Fruit fly (Drosophila melanogaster) whole organism, embryonic: ENCODE data around the gene Mer.
A peak's percentile ranks its signal among the peaks of the same experiment; 100 is the strongest.

Source experiments
- B-H1 ChIP-seq: fragments of 200-800 bp; sonication (Bioruptor generic); IDR thresholded peaks from 3 replicates; pipeline ENCODE4 v1.3.6; 2022; ENCODE audit warnings: missing biosample characterization, missing genetic modification characterization
- Bgb ChIP-seq: fragments of 200-800 bp; sonication (Bioruptor generic); IDR thresholded peaks from 2 replicates; pipeline ENCODE4 v1.3.6; 2022; ENCODE audit warnings: missing biosample characterization, missing genetic modification characterization; ENCODE audit not compliant: partially characterized antibody
- CG11085 ChIP-seq: fragments of 200-800 bp; sonication (Bioruptor generic); IDR thresholded peaks from 2 replicates; pipeline ENCODE4 v1.3.6; 2022; ENCODE audit warnings: missing biosample characterization, missing genetic modification characterization
- CG12659 ChIP-seq: fragments of 200-800 bp; sonication (Bioruptor generic); optimal IDR thresholded peaks from 3 replicates; lab custom pipeline; 2017; ENCODE audit warnings: mild to moderate bottlenecking, missing biosample characterization, missing genetic modification reagents, missing genetic modification characterization
- CG14710 ChIP-seq: fragments of 200-800 bp; sonication (Bioruptor generic); optimal IDR thresholded peaks from 3 replicates; lab custom pipeline; 2019; ENCODE audit warnings: missing biosample characterization, mild to moderate bottlenecking, missing genetic modification characterization, moderate library complexity
- CG16813 ChIP-seq: fragments of 200-800 bp; sonication (Bioruptor generic); IDR thresholded peaks from 3 replicates; pipeline ENCODE4 v1.3.6; 2022; ENCODE audit warnings: missing biosample characterization, missing genetic modification characterization; ENCODE audit not compliant: partially characterized antibody
- CG16815 ChIP-seq: fragments of 200-800 bp; sonication (Bioruptor generic); optimal IDR thresholded peaks from 3 replicates; lab custom pipeline; 2017; ENCODE audit warnings: missing biosample characterization, mild to moderate bottlenecking, missing genetic modification characterization
- CG18476 ChIP-seq: fragments of 200-800 bp; sonication (Bioruptor generic); optimal IDR thresholded peaks from 2 replicates; lab custom pipeline; 2016; ENCODE audit warnings: missing biosample characterization, mild to moderate bottlenecking, missing genetic modification characterization
- CG18619 ChIP-seq: fragments of 200-800 bp; sonication (Bioruptor generic); optimal IDR thresholded peaks from 3 replicates; lab custom pipeline; 2017; ENCODE audit warnings: missing biosample characterization, mild to moderate bottlenecking, missing genetic modification characterization
- CG34376 ChIP-seq: fragments of 200-800 bp; sonication (Bioruptor generic); optimal IDR thresholded peaks from 2 replicates; lab custom pipeline; 2018; ENCODE audit warnings: missing biosample characterization, mild to moderate bottlenecking, missing genetic modification characterization
- CG5245 ChIP-seq: fragments of 200-800 bp; sonication (Bioruptor generic); optimal IDR thresholded peaks from 3 replicates; lab custom pipeline; 2016; ENCODE audit warnings: missing biosample characterization, missing genetic modification characterization
- CG7372 ChIP-seq: fragments of 200-800 bp; sonication (Bioruptor generic); IDR thresholded peaks from 2 replicates; pipeline ENCODE4 v1.3.6; 2022; ENCODE audit warnings: missing biosample characterization, missing genetic modification characterization
- CG9609 ChIP-seq: fragments of 200-800 bp; sonication (Bioruptor generic); optimal IDR thresholded peaks from 3 replicates; lab custom pipeline; 2016; ENCODE audit warnings: missing biosample characterization, missing genetic modification characterization
- CTCF ChIP-seq: fragments of 200-800 bp; sonication (Bioruptor generic); optimal IDR thresholded peaks from 2 replicates; lab custom pipeline; 2017; ENCODE audit warnings: missing biosample characterization, mild to moderate bottlenecking, missing genetic modification characterization, moderate library complexity
- CrebB ChIP-seq: fragments of 200-800 bp; sonication (Bioruptor generic); optimal IDR thresholded peaks from 3 replicates; lab custom pipeline; 2018; ENCODE audit warnings: missing biosample characterization, mild to moderate bottlenecking, missing genetic modification characterization
- D19B ChIP-seq: fragments of 200-800 bp; sonication (Bioruptor generic); optimal IDR thresholded peaks from 2 replicates; lab custom pipeline; 2017; ENCODE audit warnings: missing biosample characterization, mild to moderate bottlenecking, missing genetic modification characterization
- Dek ChIP-seq: fragments of 200-800 bp; sonication (Bioruptor generic); optimal IDR thresholded peaks from 3 replicates; lab custom pipeline; 2019; ENCODE audit warnings: missing biosample characterization, mild to moderate bottlenecking, missing genetic modification characterization, moderate library complexity
- E2f1 ChIP-seq: fragments of 200-800 bp; sonication (Bioruptor generic); IDR thresholded peaks from 2 replicates; pipeline ENCODE4 v1.3.6; 2022; ENCODE audit warnings: missing biosample characterization, missing genetic modification characterization
- ERR ChIP-seq: fragments of 200-800 bp; sonication (Bioruptor generic); optimal IDR thresholded peaks from 2 replicates; lab custom pipeline; 2016; ENCODE audit warnings: missing biosample characterization, missing genetic modification characterization
- GATAe ChIP-seq: fragments of 200-800 bp; sonication (Bioruptor generic); conservative IDR thresholded peaks from 2 replicates; pipeline ENCODE4 v1.3.6; 2022; ENCODE audit warnings: missing biosample characterization, missing genetic modification characterization
- HLH4C ChIP-seq: fragments of 200-800 bp; sonication (Bioruptor generic); IDR thresholded peaks from 3 replicates; pipeline ENCODE4 v1.3.6; 2022; ENCODE audit warnings: missing biosample characterization, missing genetic modification characterization; ENCODE audit not compliant: partially characterized antibody
- HLHmδ ChIP-seq: fragments of 200-800 bp; sonication (Bioruptor generic); optimal IDR thresholded peaks from 2 replicates; lab custom pipeline; 2018; ENCODE audit warnings: missing biosample characterization, mild to moderate bottlenecking, missing genetic modification characterization, moderate library complexity
- Hr39 ChIP-seq: fragments of >200 bp; optimal IDR thresholded peaks from 2 replicates; lab custom pipeline; 2017
- MESR4 ChIP-seq: fragments of 200-800 bp; sonication (Bioruptor generic); optimal IDR thresholded peaks from 2 replicates; lab custom pipeline; 2018; ENCODE audit warnings: missing biosample characterization, mild to moderate bottlenecking, missing genetic modification characterization, moderate library complexity
- Med ChIP-seq: fragments of 200-800 bp; sonication (Bioruptor generic); peaks from one replicate; lab custom pipeline; 2016; ENCODE audit warnings: missing biosample characterization, missing genetic modification characterization, mild to moderate bottlenecking, inconsistent platforms, moderate library complexity
- Myb ChIP-seq: fragments of 200-800 bp; sonication (Bioruptor generic); optimal IDR thresholded peaks from 2 replicates; lab custom pipeline; 2016; ENCODE audit warnings: missing biosample characterization, missing genetic modification characterization
- Pdp1 ChIP-seq, 2 experiments: fragments of 200-800 bp; sonication (Bioruptor generic); optimal IDR thresholded peaks; 3 replicates each; lab custom pipeline; 2016; ENCODE audit warnings: missing biosample characterization in 2 of 2, missing genetic modification characterization in 2 of 2, mild to moderate bottlenecking in 1 of 2, moderate library complexity in 1 of 2
- Scr ChIP-seq: fragments of 200-800 bp; sonication (Bioruptor generic); IDR thresholded peaks from 2 replicates; pipeline ENCODE4 v1.3.6; 2022; ENCODE audit warnings: missing biosample characterization, missing genetic modification characterization; ENCODE audit not compliant: partially characterized antibody
- Ssrp ChIP-seq: fragments of 200-800 bp; sonication (Bioruptor generic); optimal IDR thresholded peaks from 2 replicates; lab custom pipeline; 2018; ENCODE audit warnings: missing biosample characterization, mild to moderate bottlenecking, missing genetic modification characterization, moderate library complexity
- bbx ChIP-seq: fragments of 200-800 bp; sonication (Bioruptor generic); IDR thresholded peaks from 2 replicates; pipeline ENCODE4 v1.3.6; 2022; ENCODE audit warnings: missing biosample characterization, missing genetic modification characterization; ENCODE audit not compliant: partially characterized antibody
- cad ChIP-seq: fragments of >200 bp; optimal IDR thresholded peaks from 2 replicates; lab custom pipeline; 2017; ENCODE audit warnings: missing biosample characterization, missing genetic modification characterization
- eyg ChIP-seq: fragments of 200-800 bp; sonication (Bioruptor generic); optimal IDR thresholded peaks from 3 replicates; lab custom pipeline; 2016; ENCODE audit warnings: missing biosample characterization, missing genetic modification characterization
- hb ChIP-seq: fragments of 200-800 bp; sonication (Bioruptor generic); IDR thresholded peaks from 3 replicates; pipeline ENCODE4 v1.3.6; 2022; ENCODE audit warnings: missing biosample characterization, missing genetic modification characterization; ENCODE audit not compliant: partially characterized antibody
- inv ChIP-seq: fragments of 200-800 bp; sonication (Bioruptor generic); IDR thresholded peaks from 2 replicates; pipeline ENCODE4 v1.3.6; 2022; ENCODE audit warnings: missing biosample characterization, missing genetic modification characterization; ENCODE audit not compliant: partially characterized antibody
- luna ChIP-seq: fragments of 200-800 bp; sonication (Bioruptor generic); optimal IDR thresholded peaks from 2 replicates; lab custom pipeline; 2016; ENCODE audit warnings: missing biosample characterization, missing genetic modification characterization
- nerfin-2 ChIP-seq: fragments of 200-800 bp; sonication (Bioruptor generic); IDR thresholded peaks from 2 replicates; pipeline ENCODE4 v1.3.6; 2022; ENCODE audit warnings: missing biosample characterization, missing genetic modification characterization; ENCODE audit not compliant: partially characterized antibody
- repo ChIP-seq: fragments of 200-800 bp; sonication (Bioruptor generic); optimal IDR thresholded peaks from 2 replicates; lab custom pipeline; 2016; ENCODE audit warnings: missing biosample characterization, missing genetic modification characterization
- seq ChIP-seq: fragments of 200-800 bp; sonication (Bioruptor generic); IDR thresholded peaks from 2 replicates; pipeline ENCODE4 v1.3.6; 2022; ENCODE audit warnings: missing biosample characterization, missing genetic modification characterization
- shn ChIP-seq: fragments of 200-800 bp; sonication (Bioruptor generic); optimal IDR thresholded peaks from 3 replicates; lab custom pipeline; 2016; ENCODE audit warnings: missing biosample characterization, missing genetic modification characterization
- slbo ChIP-seq: fragments of 200-800 bp; sonication (Bioruptor generic); IDR thresholded peaks from 2 replicates; pipeline ENCODE4 v1.3.6; 2022; ENCODE audit warnings: missing biosample characterization, missing genetic modification characterization
- tna ChIP-seq: fragments of 200-800 bp; sonication (Bioruptor generic); IDR thresholded peaks from 2 replicates; pipeline ENCODE4 v1.3.6; 2022; ENCODE audit warnings: missing biosample characterization, missing genetic modification characterization; ENCODE audit not compliant: partially characterized antibody
- trh ChIP-seq: fragments of 200-800 bp; sonication (Bioruptor generic); optimal IDR thresholded peaks from 2 replicates; lab custom pipeline; 2016; ENCODE audit warnings: missing biosample characterization, missing genetic modification characterization
- tx ChIP-seq: fragments of 200-800 bp; sonication (Bioruptor generic); optimal IDR thresholded peaks from 2 replicates; lab custom pipeline; 2016; ENCODE audit warnings: missing biosample characterization, missing genetic modification characterization
- vvl ChIP-seq: fragments of 200-800 bp; sonication (Bioruptor generic); IDR thresholded peaks from 2 replicates; pipeline ENCODE4 v1.3.6; 2022; ENCODE audit warnings: missing biosample characterization, missing genetic modification characterization
- wdn ChIP-seq: fragments of 200-800 bp; sonication (Bioruptor generic); IDR thresholded peaks from 2 replicates; pipeline ENCODE4 v1.3.6; 2022; ENCODE audit warnings: missing biosample characterization, missing genetic modification characterization
- wor ChIP-seq: fragments of 200-800 bp; sonication (Bioruptor generic); IDR thresholded peaks from 2 replicates; pipeline ENCODE4 v1.3.6; 2022; ENCODE audit warnings: missing biosample characterization, missing genetic modification characterization
- z ChIP-seq: fragments of 200-800 bp; sonication (Bioruptor generic); IDR thresholded peaks from 3 replicates; pipeline ENCODE4 v1.3.6; 2022; ENCODE audit warnings: missing biosample characterization, missing genetic modification characterization
- zf30C ChIP-seq: fragments of 200-800 bp; sonication (Bioruptor generic); optimal IDR thresholded peaks from 3 replicates; lab custom pipeline; 2018; ENCODE audit warnings: missing biosample characterization, mild to moderate bottlenecking, missing genetic modification characterization

Mer gene

DNA sequence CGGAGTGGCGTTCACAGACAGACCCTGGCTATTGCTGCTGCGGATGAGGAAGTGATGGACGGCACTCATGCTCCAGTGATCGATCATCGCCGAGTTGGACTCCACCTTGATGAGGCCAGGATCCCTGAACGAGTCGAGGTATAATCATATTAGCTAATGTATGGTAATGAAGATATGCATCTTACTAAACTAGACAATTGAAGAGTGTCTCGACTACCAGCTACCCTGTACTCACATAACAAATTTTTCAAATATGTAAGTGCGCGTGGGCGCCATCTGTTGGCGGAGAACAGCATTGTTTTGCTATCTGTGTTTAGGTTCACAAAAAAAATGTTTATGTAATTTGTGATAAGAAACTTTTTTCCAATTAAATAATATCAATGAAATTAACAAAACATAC, 14.1 kb downstream of the Mer start (continued):
- TF ChIP-seq tna (GFP tag; lab: Robert Waterston, UW) (peak; percentile 50; the same call in 1 of the 2 replicates), Scr (peak; percentile 45), bbx (0 out of 2 replicates have a peak, but pooled peaks have one; percentile 35), tx (GFP tag; lab: Kevin White, UChicago) (no peak), Hr39 (no peak), HLH4C (GFP tag; lab: Robert Waterston, UW) (peak; percentile 64; the same call in 2 of the 3 replicates), nerfin-2 (peak; percentile 33; the same call in 1 of the 2 replicates), CTCF (GFP tag; lab: Kevin White, UChicago) (peak; percentile 86), Pdp1 (GFP tag; optimal IDR thresholded peaks at IDR 0.05; lab: Kevin White, UChicago) (peak in 1 of 2 experiments; percentile 9), hb (GFP tag; lab: Robert Waterston, UW) (peak; percentile 57; the same call in 1 of the 3 replicates), Myb (GFP tag; lab: Kevin White, UChicago) (no peak), D19B (peak; percentile 51), Bgb (GFP tag; lab: Robert Waterston, UW) (peak; percentile 19; the same call in 1 of the 2 replicates), CG16813 (GFP tag; lab: Robert Waterston, UW) (peak; percentile 61), inv (peak; percentile 12; the same call in 1 of the 2 replicates)

DNA sequence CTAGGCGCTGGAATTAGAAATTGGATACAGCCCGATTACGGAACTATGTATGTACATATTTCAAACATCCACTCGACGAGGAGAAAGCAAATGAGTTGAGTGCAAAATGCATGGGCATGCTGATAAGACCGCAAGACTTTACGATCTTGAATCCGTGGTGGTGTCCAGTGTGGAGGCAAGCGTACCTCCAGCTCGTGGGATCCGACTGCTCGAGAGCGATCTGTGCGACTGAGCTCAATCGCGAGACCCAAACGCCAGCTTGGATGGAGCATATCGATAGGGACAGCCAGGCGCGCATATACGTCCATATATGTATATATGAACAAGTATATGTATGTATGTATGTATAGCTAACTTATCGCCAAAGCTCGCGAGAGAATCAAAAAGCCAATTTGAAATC, 17.6 kb downstream of the Mer start, which contains the start of gene et:
Gene et (minus strand): TSS at position 230 of the 400 bp plus-strand sequence.
- TF ChIP-seq z (GFP tag; lab: Robert Waterston, UW) (peak; percentile 58; the same call in 1 of the 3 replicates), CG34376 (GFP tag; lab: Kevin White, UChicago) (peak; percentile 1), Med (peak; percentile 26), Dek (tag; lab: Kevin White, UChicago) (no peak)

DNA sequence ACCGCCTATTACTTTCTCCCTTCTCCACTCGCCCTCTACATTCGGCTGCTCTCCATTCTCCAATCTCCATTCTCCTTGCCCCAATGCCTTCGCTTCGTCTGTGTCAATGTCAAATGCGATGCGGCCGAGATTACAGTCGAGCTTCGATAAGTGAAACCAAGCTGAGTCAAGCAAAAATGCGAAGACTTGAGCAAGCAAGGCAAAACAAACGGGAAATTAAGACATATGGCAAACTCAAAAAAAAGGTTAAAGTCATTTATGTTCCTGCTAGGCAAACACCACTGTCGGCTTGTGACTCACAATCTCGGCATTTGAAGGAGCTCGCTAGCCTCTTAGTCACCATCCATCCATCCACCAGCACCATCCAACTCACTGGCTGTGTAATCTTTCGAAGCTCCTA, 24.9 kb downstream of the Mer start:
- TF ChIP-seq CG16815 (GFP tag; lab: Kevin White, UChicago) (peak; percentile 98), HLHmδ (GFP tag; lab: Kevin White, UChicago) (peak; percentile 44), trh (GFP tag; lab: Kevin White, UChicago) (peak; percentile 93), vvl (GFP tag; lab: Robert Waterston, UW) (peak; percentile 98), shn (GFP tag; lab: Kevin White, UChicago) (peak; percentile 98), CG14710 (tag; lab: Kevin White, UChicago) (peak; percentile 92), GATAe (GFP tag; lab: Robert Waterston, UW) (peak; percentile 75), repo (GFP tag; lab: Kevin White, UChicago) (peak; percentile 94), MESR4 (GFP tag; lab: Kevin White, UChicago) (peak; percentile 54), eyg (GFP tag; lab: Kevin White, UChicago) (peak; percentile 89), seq (GFP tag; lab: Robert Waterston, UW) (peak; percentile 95), CG9609 (GFP tag; lab: Kevin White, UChicago) (peak; percentile 98), CrebB (tag; lab: Kevin White, UChicago) (peak; percentile 94), CTCF (GFP tag; lab: Kevin White, UChicago) (peak; percentile 56), B-H1 (peak; percentile 89), CG18476 (GFP tag; lab: Kevin White, UChicago) (peak; percentile 89), Med (peak; percentile 100), CG7372 (peak; percentile 86), wor (GFP tag; lab: Robert Waterston, UW) (peak; percentile 89), luna (GFP tag; lab: Kevin White, UChicago) (peak; percentile 92), CG18619 (peak; percentile 94), CG12659 (GFP tag; lab: Kevin White, UChicago) (peak; percentile 96), Ssrp (tag; lab: Kevin White, UChicago) (peak; percentile 95), cad (GFP tag; lab: Kevin White, UChicago) (no peak), slbo (peak; percentile 98), wdn (GFP tag; lab: Robert Waterston, UW) (peak; percentile 95), hb (GFP tag; lab: Robert Waterston, UW) (no peak), zf30C (GFP tag; lab: Kevin White, UChicago) (no peak), E2f1 (GFP tag; lab: Robert Waterston, UW) (peak; percentile 87), ERR (GFP tag; lab: Kevin White, UChicago) (peak; percentile 98), CG11085 (GFP tag; lab: Robert Waterston, UW) (peak; percentile 83), CG5245 (GFP tag; lab: Kevin White, UChicago) (peak; percentile 96)
